Worm (Caenorhabditis elegans) whole organism, young adult: ENCODE data around the gene Y81G3A.4.

Source experiments
- B0035.1 ChIP-seq: sonication (generic microtip); optimal IDR thresholded peaks from 2 replicates; lab custom pipeline; 2016; ENCODE audit warnings: missing genetic modification characterization, mild to moderate bottlenecking, missing compliant biosample characterization, missing genotype, missing genetic modification reagents
- B0336.3 ChIP-seq: fragments of 200-800 bp; sonication (Bioruptor generic); IDR thresholded peaks from 2 replicates; pipeline ENCODE4 v1.3.6; 2022; ENCODE audit warnings: missing genetic modification characterization, missing compliant biosample characterization
- C17E4.6 ChIP-seq: fragments of 200-800 bp; sonication (Bioruptor generic); IDR thresholded peaks from 2 replicates; pipeline ENCODE4 v1.3.6; 2022; ENCODE audit warnings: missing genetic modification reagents, missing genetic modification characterization, missing compliant biosample characterization
- F23B12.7 ChIP-seq: sonication (generic microtip); optimal IDR thresholded peaks from 2 replicates; lab custom pipeline; 2017; ENCODE audit warnings: missing genetic modification characterization, mild to moderate bottlenecking, missing compliant biosample characterization, antibody characterized with exemption, moderate library complexity; ENCODE audit not compliant: insufficient read depth
- F39B2.1 ChIP-seq: fragments of 200-800 bp; sonication (Bioruptor generic); IDR thresholded peaks from 2 replicates; pipeline ENCODE4 v1.3.6; 2022; ENCODE audit warnings: missing genetic modification reagents, missing genetic modification characterization, missing compliant biosample characterization
- K11D2.4 ChIP-seq: fragments of 200-800 bp; sonication (Bioruptor generic); IDR thresholded peaks from 2 replicates; pipeline ENCODE4 v1.3.6; 2022; ENCODE audit warnings: missing genetic modification reagents, missing genetic modification characterization, missing compliant biosample characterization
- T07F8.4 ChIP-seq: sonication (generic microtip); optimal IDR thresholded peaks from 2 replicates; lab custom pipeline; 2016; ENCODE audit warnings: mild to moderate bottlenecking, missing genetic modification characterization, moderate library complexity, missing compliant biosample characterization
- aptf-2 ChIP-seq: fragments of 200-800 bp; sonication (Bioruptor generic); conservative IDR thresholded peaks from 2 replicates; pipeline ENCODE4 v1.3.6; 2022; ENCODE audit warnings: missing genetic modification reagents, missing genetic modification characterization, missing compliant biosample characterization
- attf-5 ChIP-seq: fragments of 200-800 bp; sonication (Bioruptor generic); optimal IDR thresholded peaks from 2 replicates; lab custom pipeline; 2018; ENCODE audit warnings: mild to moderate bottlenecking, missing genetic modification characterization, missing compliant biosample characterization
- bed-2 ChIP-seq: fragments of 200-800 bp; sonication (Bioruptor generic); IDR thresholded peaks from 2 replicates; pipeline ENCODE4 v1.3.6; 2022; ENCODE audit warnings: missing genetic modification reagents, missing genetic modification characterization, missing compliant biosample characterization
- cebp-1 ChIP-seq, 2 experiments: fragments of 200-800 bp in 1 of 2; sonication (Bioruptor generic) in 1 of 2; sonication (generic microtip) in 1 of 2; IDR thresholded peaks in 1 of 2; optimal IDR thresholded peaks in 1 of 2; 2 replicates each; pipeline versions ENCODE4 v1.3.6 to Lab custom; 2017 to 2022; ENCODE audit warnings: missing compliant biosample characterization in 2 of 2, missing genetic modification characterization in 2 of 2, mild to moderate bottlenecking in 1 of 2, missing genetic modification reagents in 1 of 2, moderate library complexity in 1 of 2
- cebp-2 ChIP-seq: fragments of 200-800 bp; sonication (Bioruptor generic); IDR thresholded peaks from 2 replicates; pipeline ENCODE4 v1.3.6; 2022; ENCODE audit warnings: missing genetic modification characterization, missing compliant biosample characterization
- ceh-27 ChIP-seq: fragments of 200-800 bp; sonication (Bioruptor generic); optimal IDR thresholded peaks from 2 replicates; lab custom pipeline; 2018; ENCODE audit warnings: mild to moderate bottlenecking, missing genetic modification characterization, moderate library complexity, missing compliant biosample characterization
- ceh-58 ChIP-seq: fragments of 200-800 bp; sonication (Bioruptor generic); IDR thresholded peaks from 2 replicates; pipeline ENCODE4 v1.3.6; 2022; ENCODE audit warnings: missing genetic modification characterization, missing compliant biosample characterization
- egl-44 ChIP-seq: fragments of 200-800 bp; sonication (Bioruptor generic); IDR thresholded peaks from 2 replicates; pipeline ENCODE4 v1.3.6; 2022; ENCODE audit warnings: missing genetic modification reagents, missing genetic modification characterization, missing compliant biosample characterization
- egrh-3 ChIP-seq: fragments of 200-800 bp; sonication (Bioruptor generic); IDR thresholded peaks from 2 replicates; pipeline ENCODE4 v1.3.6; 2022; ENCODE audit warnings: missing genetic modification reagents, missing genetic modification characterization, missing compliant biosample characterization
- ets-4 ChIP-seq: fragments of 200-800 bp; sonication (Bioruptor generic); optimal IDR thresholded peaks from 2 replicates; lab custom pipeline; 2018; ENCODE audit warnings: mild to moderate bottlenecking, missing genetic modification characterization, missing compliant biosample characterization
- gei-17 ChIP-seq: fragments of 200-800 bp; sonication (Bioruptor generic); optimal IDR thresholded peaks from 2 replicates; lab custom pipeline; 2018; ENCODE audit warnings: mild to moderate bottlenecking, missing genetic modification characterization, missing compliant biosample characterization
- hlh-12 ChIP-seq: sonication (generic microtip); optimal IDR thresholded peaks from 2 replicates; lab custom pipeline; 2016; ENCODE audit warnings: missing genetic modification characterization, missing compliant biosample characterization
- hmg-1.2 ChIP-seq: fragments of 200-800 bp; sonication (Bioruptor generic); IDR thresholded peaks from 2 replicates; pipeline ENCODE4 v1.3.6; 2022; ENCODE audit warnings: missing genetic modification reagents, missing genetic modification characterization, missing compliant biosample characterization
- hmg-20 ChIP-seq: fragments of 200-800 bp; sonication (Bioruptor generic); IDR thresholded peaks from 2 replicates; pipeline ENCODE4 v1.3.6; 2022; ENCODE audit warnings: missing genetic modification reagents, missing genetic modification characterization, missing compliant biosample characterization
- hrde-1 ChIP-seq: sonication (generic microtip); optimal IDR thresholded peaks from 2 replicates; lab custom pipeline; 2016; ENCODE audit warnings: missing genetic modification characterization, mild to moderate bottlenecking, missing compliant biosample characterization, moderate library complexity, missing genotype, missing genetic modification reagents, borderline replicate concordance
- lag-1 ChIP-seq: fragments of 200-800 bp; sonication (Bioruptor generic); IDR thresholded peaks from 2 replicates; pipeline ENCODE4 v1.3.6; 2022; ENCODE audit warnings: missing genetic modification reagents, missing genetic modification characterization, missing compliant biosample characterization
- let-607 ChIP-seq, 2 experiments: fragments of 200-800 bp in 1 of 2; sonication (Bioruptor generic) in 1 of 2; sonication (generic microtip) in 1 of 2; optimal IDR thresholded peaks; 2 replicates each; lab custom pipeline; 2016 to 2018; ENCODE audit warnings: mild to moderate bottlenecking in 2 of 2, missing compliant biosample characterization in 2 of 2, missing genetic modification characterization in 2 of 2, moderate library complexity in 2 of 2, missing genotype in 1 of 2
- lin-40 ChIP-seq: sonication (generic microtip); optimal IDR thresholded peaks from 2 replicates; lab custom pipeline; 2016; ENCODE audit warnings: missing genetic modification characterization, mild to moderate bottlenecking, missing compliant biosample characterization, missing genotype, missing genetic modification reagents
- madf-10 ChIP-seq: sonication (generic microtip); optimal IDR thresholded peaks from 2 replicates; lab custom pipeline; 2016; ENCODE audit warnings: mild to moderate bottlenecking, missing genetic modification characterization, missing compliant biosample characterization
- madf-8 ChIP-seq: fragments of 200-800 bp; sonication (Bioruptor generic); conservative IDR thresholded peaks from 2 replicates; pipeline ENCODE4 v1.3.6; 2022; ENCODE audit warnings: missing genetic modification reagents, missing genetic modification characterization, missing compliant biosample characterization
- mel-28 ChIP-seq: sonication (generic microtip); optimal IDR thresholded peaks from 2 replicates; lab custom pipeline; 2016; ENCODE audit warnings: borderline replicate concordance, mild to moderate bottlenecking, missing genetic modification characterization, missing compliant biosample characterization
- mes-4 ChIP-seq: sonication (generic microtip); optimal IDR thresholded peaks from 2 replicates; lab custom pipeline; 2016; ENCODE audit warnings: missing genotype, missing genetic modification characterization, missing compliant biosample characterization
- nhr-80 ChIP-seq: sonication (generic microtip); optimal IDR thresholded peaks from 2 replicates; lab custom pipeline; 2016; ENCODE audit warnings: missing genetic modification characterization, missing compliant biosample characterization
- repo-1 ChIP-seq: sonication (generic microtip); optimal IDR thresholded peaks from 2 replicates; lab custom pipeline; 2017; ENCODE audit warnings: mild to moderate bottlenecking, missing genetic modification characterization, missing compliant biosample characterization
- rpc-1 ChIP-seq, 2 experiments: fragments of 150-350 bp in 1 of 2; sonication (generic microtip) in 1 of 2; optimal IDR thresholded peaks; 2 replicates each; lab custom pipeline; 2014 to 2018; ENCODE audit warnings: missing biosample characterization in 1 of 2, missing genetic modification characterization in 1 of 2, missing genetic modification reagents in 1 of 2, missing genotype in 1 of 2
- snpc-4 ChIP-seq, 5 experiments: fragments of 150-350 bp in 1 of 5; sonication (generic microtip) in 4 of 5; optimal IDR thresholded peaks; 2 replicates each; lab custom pipeline; 2014 to 2018; ENCODE audit warnings: missing genetic modification characterization in 5 of 5, missing biosample characterization in 3 of 5, antibody characterized with exemption in 2 of 5, mild to moderate bottlenecking in 2 of 5, missing compliant biosample characterization in 2 of 5, missing genotype in 2 of 5, moderate library complexity in 2 of 5, missing genetic modification reagents in 1 of 5
- tbp1 ChIP-seq: fragments of 200-800 bp; sonication (Bioruptor generic); optimal IDR thresholded peaks from 2 replicates; lab custom pipeline; 2018; ENCODE audit warnings: mild to moderate bottlenecking, missing genetic modification characterization, missing compliant biosample characterization
- tbx-9 ChIP-seq: sonication (generic microtip); optimal IDR thresholded peaks from 2 replicates; lab custom pipeline; 2016; ENCODE audit warnings: borderline replicate concordance, missing genetic modification characterization, inconsistent platforms, missing compliant biosample characterization
- tlf-1 ChIP-seq: fragments of 200-800 bp; sonication (Bioruptor generic); optimal IDR thresholded peaks from 2 replicates; lab custom pipeline; 2018; ENCODE audit warnings: mild to moderate bottlenecking, missing genetic modification characterization, missing compliant biosample characterization
- zfh-2 ChIP-seq: fragments of 200-800 bp; sonication (Bioruptor generic); conservative IDR thresholded peaks from 2 replicates; pipeline ENCODE4 v1.3.6; 2022; ENCODE audit warnings: missing genetic modification reagents, missing genetic modification characterization, missing compliant biosample characterization
- ztf-18 ChIP-seq: sonication (generic microtip); optimal IDR thresholded peaks from 2 replicates; lab custom pipeline; 2016; ENCODE audit warnings: missing genotype, mild to moderate bottlenecking, missing genetic modification characterization, missing compliant biosample characterization
- ztf-28 ChIP-seq: fragments of 200-800 bp; sonication (Bioruptor generic); IDR thresholded peaks from 2 replicates; pipeline ENCODE4 v1.3.6; 2022; ENCODE audit warnings: missing genetic modification reagents, missing genetic modification characterization, missing compliant biosample characterization
- ztf-3 ChIP-seq: fragments of 200-800 bp; sonication (Bioruptor generic); optimal IDR thresholded peaks from 2 replicates; lab custom pipeline; 2018; ENCODE audit warnings: mild to moderate bottlenecking, missing genetic modification characterization, missing compliant biosample characterization
- ztf-6 ChIP-seq: fragments of 200-800 bp; sonication (Bioruptor generic); IDR thresholded peaks from 2 replicates; pipeline ENCODE4 v1.3.6; 2022; ENCODE audit warnings: missing genetic modification reagents, missing genetic modification characterization, missing compliant biosample characterization

The Y81G3A.4 gene

DNA sequence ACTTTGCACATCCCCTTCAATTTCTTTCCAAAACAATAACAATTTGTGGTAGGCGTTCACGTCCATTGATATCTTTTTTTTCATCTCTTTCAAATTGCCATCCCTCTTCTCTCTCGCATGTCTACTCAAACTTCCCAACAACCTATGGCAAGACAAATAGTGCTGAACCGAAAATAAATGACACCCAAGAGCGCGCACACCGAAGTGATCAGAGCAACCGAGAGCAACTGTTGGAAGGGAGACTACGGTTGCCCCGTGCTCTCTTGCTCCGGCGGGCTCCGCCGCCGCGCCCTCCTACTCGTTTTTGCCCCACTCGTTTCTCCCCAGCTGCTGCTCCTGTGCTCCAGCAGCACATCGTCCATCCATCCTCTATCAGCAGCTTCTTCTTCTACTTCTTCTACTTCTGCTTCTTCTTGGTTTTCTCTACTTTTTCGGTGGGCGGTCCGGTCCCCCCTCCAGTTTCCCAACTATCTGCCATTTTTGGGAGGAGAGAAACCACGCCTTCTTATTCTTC, 24.4 kb upstream of the Y81G3A.4 start:
- TF ChIP-seq ceh-27 (GFP tag; lab: Kevin White, UChicago) (no peak), tbx-9 (tag; lab: Kevin White, UChicago) (no peak), egrh-3 (peak; percentile 87), ztf-28 (no peak), T07F8.4 (no peak), zfh-2 (peak; percentile 94), egl-44 (0 out of 2 replicates have a peak, but pooled peaks have one; percentile 19), ztf-18 (tag; lab: Kevin White, UChicago) (no peak), repo-1 (tag; lab: Kevin White, UChicago) (no peak), hrde-1 (tag; lab: Kevin White, UChicago) (no peak), cebp-1 (GFP tag; IDR thresholded peaks at IDR 0.05; lab: Robert Waterston, UW) (no peak), cebp-1 (tag; optimal IDR thresholded peaks at IDR 0.05; lab: Kevin White, UChicago) (peak; percentile 13), K11D2.4 (GFP tag; lab: Robert Waterston, UW) (0 out of 2 replicates have a peak, but pooled peaks have one; percentile 36)

DNA sequence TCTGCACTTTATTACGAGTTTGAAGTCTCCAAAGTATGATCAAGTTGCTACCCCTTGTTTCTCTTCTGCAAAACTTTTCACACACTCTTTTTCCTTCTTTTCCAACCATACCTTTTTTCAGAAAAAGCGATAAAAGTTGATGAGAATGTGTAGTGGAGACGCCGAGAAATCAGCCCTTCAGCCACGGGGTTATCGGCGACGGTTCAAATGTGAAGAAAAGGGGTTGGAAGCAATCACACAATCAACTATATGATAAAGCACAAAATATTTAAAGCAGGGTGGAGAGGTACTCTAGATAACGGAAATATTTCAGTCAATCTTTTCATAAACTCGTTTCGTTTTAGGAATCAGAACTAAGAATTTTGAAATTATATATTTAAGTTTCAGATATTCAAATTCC, 18.1 kb upstream of the Y81G3A.4 start, which contains the start of gene F42G4.5:
Gene F42G4.5, plus strand, starts transcription at position 379 of the 400 bp plus-strand sequence.
- peak; percentile 93 for TF ChIP-seq nhr-80 (tag; lab: Kevin White, UChicago)
- TF ChIP-seq ztf-6: no peak

ce11 chrII:13073742-13074141, 17.5 kb upstream of the Y81G3A.4 start:
- TF ChIP-seq gei-17 (GFP tag; lab: Kevin White, UChicago) (no peak), C17E4.6 (GFP tag; lab: Robert Waterston, UW) (no peak), hmg-20 (no peak), B0336.3 (GFP tag; lab: Robert Waterston, UW) (no peak), cebp-2 (GFP tag; lab: Robert Waterston, UW) (no peak), ets-4 (GFP tag; lab: Kevin White, UChicago) (no peak), tlf-1 (GFP tag; lab: Kevin White, UChicago) (no peak), bed-2 (GFP tag; lab: Robert Waterston, UW) (no peak), mel-28 (tag; lab: Kevin White, UChicago) (no peak), hlh-12 (no peak), B0035.1 (tag; lab: Kevin White, UChicago) (no peak), madf-8 (no peak)
- TF ChIP-seq, all 124 proteins: peak for 0

ce11 chrII:13076301-13076916, 14.8 kb upstream of the Y81G3A.4 start:
- TF ChIP-seq hrde-1 (tag; lab: Kevin White, UChicago): no peak
- TF ChIP-seq lag-1 (GFP tag; lab: Robert Waterston, UW): no peak
- peak; percentile 21 for TF ChIP-seq attf-5 (GFP tag; lab: Kevin White, UChicago)
- no peak for TF ChIP-seq ztf-3 (GFP tag; lab: Kevin White, UChicago)
- TF ChIP-seq snpc-4 (GFP tag; optimal IDR thresholded peaks at IDR 0.05; lab: Kevin White, UChicago): no peak
- no peak for TF ChIP-seq snpc-4 (tag; optimal IDR thresholded peaks at IDR 0.05; lab: Kevin White, UChicago)
- TF ChIP-seq let-607 (tag; optimal IDR thresholded peaks at IDR 0.05; lab: Kevin White, UChicago): peak in 1 of 2 experiments; percentile 26
- peak; percentile 6 for TF ChIP-seq tbp1
- TF ChIP-seq F39B2.1 (GFP tag; lab: Robert Waterston, UW): no peak
- no peak for TF ChIP-seq F23B12.7 (tag; lab: Kevin White, UChicago)
- TF ChIP-seq hmg-1.2 (GFP tag; lab: Robert Waterston, UW): no peak
- TF ChIP-seq lin-40: no peak
- TF ChIP-seq mes-4: no peak
- peak; percentile 48; the same call in 1 of the 2 replicates for TF ChIP-seq B0336.3 (GFP tag; lab: Robert Waterston, UW)
- TF ChIP-seq ceh-58 (GFP tag; lab: Robert Waterston, UW): no peak
- TF ChIP-seq nhr-80 (tag; lab: Kevin White, UChicago): peak; percentile 62
- no peak for TF ChIP-seq madf-10
- TF ChIP-seq aptf-2: no peak
- no peak for TF ChIP-seq tbx-9 (tag; lab: Kevin White, UChicago)
- TF ChIP-seq rpc-1 (optimal IDR thresholded peaks at IDR 0.05; lab: Kevin White, UChicago): no peak
- TF ChIP-seq rpc-1 (tag; optimal IDR thresholded peaks at IDR 0.05; lab: Kevin White, UChicago): no peak
- no peak for TF ChIP-seq zfh-2
